Worm (Caenorhabditis elegans) whole organism, late embryonic: ENCODE results near the gene F07H5.13.
A peak's percentile ranks its signal among the peaks of the same experiment; 100 is the strongest.

Source experiments
- F13H6.1 ChIP-seq: sonication (generic microtip); optimal IDR thresholded peaks from 2 replicates; lab custom pipeline; 2016; ENCODE audit warnings: missing genetic modification characterization, missing compliant biosample characterization
- K02D7.2 ChIP-seq: sonication (generic microtip); optimal IDR thresholded peaks from 2 replicates; lab custom pipeline; 2017; ENCODE audit warnings: mild to moderate bottlenecking, missing genetic modification characterization, missing compliant biosample characterization
- K09A11.1 ChIP-seq: sonication (generic microtip); optimal IDR thresholded peaks from 2 replicates; lab custom pipeline; 2017; ENCODE audit warnings: antibody characterized with exemption, mild to moderate bottlenecking, missing genetic modification characterization, missing compliant biosample characterization; ENCODE audit not compliant: insufficient read depth
- Y22D7AL.16 ChIP-seq: sonication (generic microtip); optimal IDR thresholded peaks from 2 replicates; lab custom pipeline; 2016; ENCODE audit warnings: missing genetic modification characterization, missing compliant biosample characterization
- ceh-14 ChIP-seq: sonication (generic microtip); optimal IDR thresholded peaks from 2 replicates; lab custom pipeline; 2016; ENCODE audit warnings: missing genotype, missing genetic modification characterization, missing compliant biosample characterization
- ceh-18 ChIP-seq: sonication (generic microtip); optimal IDR thresholded peaks from 2 replicates; lab custom pipeline; 2016; ENCODE audit warnings: missing genetic modification characterization, missing compliant biosample characterization
- ceh-19 ChIP-seq: fragments of 200-800 bp; sonication (Bioruptor generic); optimal IDR thresholded peaks from 2 replicates; lab custom pipeline; 2018; ENCODE audit warnings: mild to moderate bottlenecking, missing genetic modification characterization, missing compliant biosample characterization
- ceh-22 ChIP-seq: sonication (generic microtip); optimal IDR thresholded peaks from 2 replicates; lab custom pipeline; 2017; ENCODE audit warnings: missing biosample characterization, missing genetic modification characterization
- ceh-24 ChIP-seq: sonication (generic microtip); optimal IDR thresholded peaks from 2 replicates; lab custom pipeline; 2016; ENCODE audit warnings: mild to moderate bottlenecking, missing genetic modification characterization, missing compliant biosample characterization
- ceh-30 ChIP-seq: fragments of 150-350 bp; optimal IDR thresholded peaks from 2 replicates; lab custom pipeline; 2014; ENCODE audit warnings: missing biosample characterization, missing genetic modification characterization
- ceh-31 ChIP-seq: sonication (generic microtip); optimal IDR thresholded peaks from 2 replicates; lab custom pipeline; 2016; ENCODE audit warnings: missing genetic modification characterization, missing compliant biosample characterization
- ceh-34 ChIP-seq: sonication (generic microtip); optimal IDR thresholded peaks from 2 replicates; lab custom pipeline; 2016; ENCODE audit warnings: mild to moderate bottlenecking, missing genetic modification characterization, missing compliant biosample characterization
- ceh-48 ChIP-seq: sonication (generic microtip); optimal IDR thresholded peaks from 2 replicates; lab custom pipeline; 2016; ENCODE audit warnings: missing genetic modification characterization, inconsistent platforms, missing compliant biosample characterization
- ceh-6 ChIP-seq: fragments of 200-800 bp; sonication (Bioruptor generic); optimal IDR thresholded peaks from 2 replicates; lab custom pipeline; 2018; ENCODE audit warnings: mild to moderate bottlenecking, missing genetic modification characterization, missing compliant biosample characterization
- dve-1 ChIP-seq: sonication (generic microtip); optimal IDR thresholded peaks from 2 replicates; lab custom pipeline; 2017; ENCODE audit warnings: antibody characterized with exemption, mild to moderate bottlenecking, missing genetic modification characterization, missing compliant biosample characterization
- ets-4 ChIP-seq: sonication (generic microtip); optimal IDR thresholded peaks from 2 replicates; lab custom pipeline; 2016; ENCODE audit warnings: missing genetic modification characterization, missing compliant biosample characterization
- fax-1 ChIP-seq: sonication (generic microtip); optimal IDR thresholded peaks from 2 replicates; lab custom pipeline; 2016; ENCODE audit warnings: missing genotype, missing genetic modification characterization, missing compliant biosample characterization
- fkh-10 ChIP-seq: fragments of 150-350 bp; optimal IDR thresholded peaks from 2 replicates; lab custom pipeline; 2014; ENCODE audit warnings: missing biosample characterization, missing genetic modification reagents, missing genetic modification characterization
- fkh-6 ChIP-seq: sonication (generic microtip); optimal IDR thresholded peaks from 2 replicates; lab custom pipeline; 2016; ENCODE audit warnings: missing genetic modification characterization, missing compliant biosample characterization
- gmeb-2 ChIP-seq: sonication (generic microtip); optimal IDR thresholded peaks from 2 replicates; lab custom pipeline; 2016; ENCODE audit warnings: missing genetic modification characterization, inconsistent platforms, missing compliant biosample characterization
- hlh-13 ChIP-seq: fragments of 200-800 bp; sonication (Bioruptor generic); optimal IDR thresholded peaks from 2 replicates; lab custom pipeline; 2018; ENCODE audit warnings: mild to moderate bottlenecking, missing genetic modification characterization, missing compliant biosample characterization
- hlh-15 ChIP-seq: sonication (generic microtip); optimal IDR thresholded peaks from 2 replicates; lab custom pipeline; 2016; ENCODE audit warnings: missing genetic modification characterization, missing compliant biosample characterization
- hlh-30 ChIP-seq: sonication (generic microtip); optimal IDR thresholded peaks from 2 replicates; lab custom pipeline; 2017; ENCODE audit warnings: antibody characterized with exemption, missing genetic modification characterization, missing compliant biosample characterization; ENCODE audit not compliant: insufficient read depth
- lim-6 ChIP-seq: sonication (generic microtip); optimal IDR thresholded peaks from 2 replicates; lab custom pipeline; 2016; ENCODE audit warnings: missing genetic modification characterization, missing compliant biosample characterization
- lin-11 ChIP-seq: fragments of 200-800 bp; sonication (Bioruptor generic); optimal IDR thresholded peaks from 2 replicates; lab custom pipeline; 2018; ENCODE audit warnings: mild to moderate bottlenecking, missing genetic modification characterization, missing compliant biosample characterization
- madf-2 ChIP-seq: sonication (generic microtip); optimal IDR thresholded peaks from 2 replicates; lab custom pipeline; 2017; ENCODE audit warnings: missing genetic modification characterization, missing compliant biosample characterization
- nfya-1 ChIP-seq: sonication (generic microtip); optimal IDR thresholded peaks from 2 replicates; lab custom pipeline; 2017; ENCODE audit warnings: missing genetic modification characterization, mild to moderate bottlenecking, missing compliant biosample characterization, antibody characterized with exemption, moderate library complexity
- nhr-11 ChIP-seq: fragments of 150-350 bp; optimal IDR thresholded peaks from 2 replicates; lab custom pipeline; 2014; ENCODE audit warnings: missing biosample characterization, missing genetic modification characterization
- pag-3 ChIP-seq: sonication (generic microtip); optimal IDR thresholded peaks from 2 replicates; lab custom pipeline; 2016; ENCODE audit warnings: missing compliant biosample characterization, missing genetic modification characterization, borderline replicate concordance
- pax-1 ChIP-seq: fragments of 150-350 bp; optimal IDR thresholded peaks from 2 replicates; lab custom pipeline; 2014; ENCODE audit warnings: missing biosample characterization, missing genetic modification characterization
- pha-4 ChIP-seq: fragments of 150-350 bp; optimal IDR thresholded peaks from 2 replicates; lab custom pipeline; 2018; ENCODE audit warnings: missing biosample characterization, missing genetic modification reagents, missing genetic modification characterization
- pqm-1 ChIP-seq: sonication (generic microtip); optimal IDR thresholded peaks from 2 replicates; lab custom pipeline; 2016; ENCODE audit warnings: missing genetic modification characterization, missing compliant biosample characterization
- pros-1 ChIP-seq: fragments of 150-350 bp; optimal IDR thresholded peaks from 2 replicates; lab custom pipeline; 2014; ENCODE audit warnings: missing biosample characterization, missing genetic modification reagents, missing genetic modification characterization
- ref-2 ChIP-seq: sonication (generic microtip); optimal IDR thresholded peaks from 2 replicates; lab custom pipeline; 2016; ENCODE audit warnings: missing genetic modification characterization, missing compliant biosample characterization
- sox-2 ChIP-seq: fragments of 200-800 bp; sonication (Bioruptor generic); IDR thresholded peaks from 2 replicates; pipeline ENCODE4 v1.3.6; 2022; ENCODE audit warnings: missing genetic modification reagents, missing genetic modification characterization, missing compliant biosample characterization
- tbx-2 ChIP-seq: sonication (generic microtip); optimal IDR thresholded peaks from 2 replicates; lab custom pipeline; 2016; ENCODE audit warnings: missing genetic modification characterization, missing compliant biosample characterization
- ttx-3 ChIP-seq: sonication (generic microtip); optimal IDR thresholded peaks from 2 replicates; lab custom pipeline; 2016; ENCODE audit warnings: missing genetic modification reagents, missing genetic modification characterization, missing compliant biosample characterization
- unc-42 ChIP-seq: sonication (generic microtip); optimal IDR thresholded peaks from 2 replicates; lab custom pipeline; 2016; ENCODE audit warnings: missing genotype, missing genetic modification characterization, missing compliant biosample characterization
- unc-86 ChIP-seq: sonication (generic microtip); optimal IDR thresholded peaks from 2 replicates; lab custom pipeline; 2016; ENCODE audit warnings: missing genetic modification characterization, missing compliant biosample characterization
- ztf-16 ChIP-seq: sonication (generic microtip); optimal IDR thresholded peaks from 2 replicates; lab custom pipeline; 2017; ENCODE audit warnings: missing genetic modification characterization, missing compliant biosample characterization

Gene F07H5.13

DNA sequence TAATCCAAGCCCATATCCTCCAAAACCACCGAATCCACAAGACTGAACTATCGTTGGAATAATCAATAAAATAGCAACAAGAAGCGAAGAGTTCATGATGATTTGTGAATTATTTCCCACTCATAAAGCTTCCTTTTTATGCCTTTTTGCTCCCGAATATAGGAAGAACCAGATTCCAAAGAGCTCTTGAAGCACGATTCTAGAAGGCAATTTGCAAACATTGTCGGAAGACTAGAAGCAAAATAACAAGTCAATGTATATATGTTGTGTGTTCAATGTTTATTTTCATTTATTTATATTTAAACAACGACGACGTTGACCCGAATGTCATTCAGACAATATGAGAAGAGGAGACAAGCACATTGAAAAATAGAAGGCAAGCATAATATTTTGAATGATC is 2.3 kb downstream of the F07H5.13 start, which contains the start of gene idpa-2:
Gene idpa-2 (minus strand): TSS at position 101 of the 400 bp plus-strand sequence.
- TF ChIP-seq hlh-13 (GFP tag; lab: Kevin White, UChicago) (no peak), gmeb-2 (tag; lab: Kevin White, UChicago) (no peak), nhr-11 (no peak), ceh-22 (tag; lab: Kevin White, UChicago) (no peak), fax-1 (tag; lab: Kevin White, UChicago) (no peak), dve-1 (tag; lab: Kevin White, UChicago) (no peak), unc-86 (tag; lab: Kevin White, UChicago) (no peak), ets-4 (tag; lab: Kevin White, UChicago) (no peak), ceh-19 (no peak)

DNA sequence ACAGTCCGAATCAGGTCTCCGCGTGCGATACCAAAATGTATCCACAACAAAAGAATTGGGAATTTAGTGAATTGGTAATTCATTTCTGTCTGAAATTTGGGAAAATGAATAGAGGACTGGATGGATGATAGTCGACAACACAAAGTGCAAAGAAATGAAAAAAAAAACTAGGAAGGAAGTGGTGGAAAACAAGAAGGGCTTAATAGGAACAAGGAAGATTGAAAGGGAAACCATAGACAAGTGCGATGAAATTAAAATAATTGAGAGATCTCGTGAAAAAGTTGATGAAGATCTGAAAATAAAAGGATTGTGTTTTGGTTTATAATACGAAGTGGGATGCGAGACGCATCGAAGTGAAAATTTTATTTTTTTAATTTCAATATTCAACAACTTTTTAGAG is 3.7 kb downstream of the F07H5.13 start, which contains the start of gene F07H5.7:
Gene F07H5.7 (minus strand): TSS at position 101 of the 400 bp plus-strand sequence.
- TF ChIP-seq ceh-48 (no peak), pha-4 (no peak), pax-1 (no peak), lim-6 (tag; lab: Kevin White, UChicago) (no peak), F13H6.1 (tag; lab: Kevin White, UChicago) (no peak), ttx-3 (tag; lab: Kevin White, UChicago) (no peak)

DNA sequence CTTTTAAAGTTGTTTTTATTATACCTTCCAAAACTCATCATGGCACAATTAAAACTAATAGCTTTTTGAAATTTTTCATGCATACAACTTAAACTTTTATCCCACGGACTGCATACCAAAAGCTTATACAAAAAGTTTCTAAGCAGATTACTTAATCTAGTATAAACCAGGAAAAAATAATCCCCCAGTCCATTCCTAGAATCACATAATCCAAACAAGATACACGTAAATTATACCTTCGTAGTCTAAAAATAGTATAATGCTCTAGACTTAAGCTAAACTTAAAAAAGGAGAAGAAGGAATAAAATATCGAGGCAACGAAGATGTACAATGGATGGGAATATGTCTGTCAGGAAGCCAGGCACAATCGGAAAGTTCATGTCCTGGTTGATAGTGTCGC is 4.9 kb downstream of the F07H5.13 start:
- TF ChIP-seq ceh-6 (GFP tag; lab: Kevin White, UChicago) (no peak), ceh-30 (no peak), ttx-3 (tag; lab: Kevin White, UChicago) (no peak)
- TF ChIP-seq, all 69 proteins: peak for 0

DNA sequence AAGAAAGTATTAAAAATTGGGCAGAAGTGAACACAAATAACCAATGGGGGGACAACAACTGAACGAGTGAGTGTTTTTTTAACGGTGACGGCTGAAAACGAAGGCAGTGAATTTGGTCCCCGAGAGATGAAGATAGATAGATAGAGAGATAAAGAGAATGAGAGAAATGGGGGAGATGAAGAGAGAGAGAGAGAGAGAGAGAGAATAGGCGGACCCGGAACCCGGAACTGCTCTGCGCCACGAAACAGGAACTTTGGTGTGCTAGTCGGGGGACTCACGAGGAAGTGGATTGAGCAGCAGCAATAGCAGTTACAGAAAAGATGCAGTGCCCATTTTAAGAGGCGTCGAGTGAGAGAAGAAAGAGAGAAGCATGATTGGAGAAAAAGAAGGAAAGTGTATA is 6.0 kb downstream of the F07H5.13 start:
- TF ChIP-seq ceh-18 (tag; lab: Kevin White, UChicago), result peak; percentile 75
- peak; percentile 44 for TF ChIP-seq tbx-2
- peak; percentile 8 for TF ChIP-seq nfya-1 (tag; lab: Kevin White, UChicago)
- no peak for TF ChIP-seq pag-3 (tag; lab: Kevin White, UChicago)
- TF ChIP-seq madf-2 (tag; lab: Kevin White, UChicago), result no peak
- TF ChIP-seq sox-2 (GFP tag; lab: Robert Waterston, UW), result no peak
- peak; percentile 38 for TF ChIP-seq ceh-34 (tag; lab: Kevin White, UChicago)
- peak; percentile 19 for TF ChIP-seq ceh-14 (tag; lab: Kevin White, UChicago)
- no peak for TF ChIP-seq pros-1 (tag; lab: Kevin White, UChicago)
- TF ChIP-seq ceh-31, result peak; percentile 23
- TF ChIP-seq K02D7.2 (tag; lab: Kevin White, UChicago), result no peak
- peak; percentile 9 for TF ChIP-seq fkh-10 (GFP tag; lab: Kevin White, UChicago)
- TF ChIP-seq unc-42 (tag; lab: Kevin White, UChicago), result peak; percentile 77
- no peak for TF ChIP-seq lin-11 (tag; lab: Kevin White, UChicago)
- TF ChIP-seq, all 69 proteins: peak for 8

ce11 chrII:8799725-8800124 is 9.4 kb downstream of the F07H5.13 start:
- TF ChIP-seq ref-2 (tag; lab: Kevin White, UChicago), result no peak
- no peak for TF ChIP-seq ztf-16 (tag; lab: Kevin White, UChicago)
- no peak for TF ChIP-seq sox-2 (GFP tag; lab: Robert Waterston, UW)
- TF ChIP-seq hlh-15 (tag; lab: Kevin White, UChicago), result no peak
- TF ChIP-seq pha-4, result no peak
- no peak for TF ChIP-seq fkh-10 (GFP tag; lab: Kevin White, UChicago)
- TF ChIP-seq K09A11.1, result no peak
- TF ChIP-seq hlh-30, result no peak
- TF ChIP-seq ceh-24 (tag; lab: Kevin White, UChicago), result no peak
- TF ChIP-seq pqm-1, result no peak
- TF ChIP-seq fkh-6 (tag; lab: Kevin White, UChicago), result no peak
- no peak for TF ChIP-seq nhr-11
- TF ChIP-seq Y22D7AL.16 (tag; lab: Kevin White, UChicago), result no peak
- TF ChIP-seq, all 69 proteins: peak for 0
